Worm (Caenorhabditis elegans) whole organism, L4 larva: ENCODE data around the gene F49F1.2.

Experiments used
- fkh-10 ChIP-seq: fragments of 150-350 bp; optimal IDR thresholded peaks from 2 replicates; lab custom pipeline; 2014; ENCODE audit warnings: missing biosample characterization, missing genetic modification reagents, missing genetic modification characterization
- unc-62 ChIP-seq, 3 experiments: fragments of 150-350 bp in 1 of 3; sonication (generic microtip); optimal IDR thresholded peaks in 2 of 3; peaks in 1 of 3; 1 replicate in 1 of 3; 2 replicates in 2 of 3; lab custom pipeline; 2014 to 2017; ENCODE audit warnings: missing biosample characterization in 3 of 3, missing genetic modification characterization in 3 of 3, missing genetic modification reagents in 3 of 3, missing genotype in 1 of 3

ce11 chrIV:4076690-4077295 is 39.0 kb upstream of the F49F1.2 start:
- no peak for TF ChIP-seq fkh-10 (GFP tag; lab: Kevin White, UChicago)
- TF ChIP-seq unc-62 (GFP tag; optimal IDR thresholded peaks at IDR 0.05 in 1 of 2; lab: Kevin White, UChicago): no peak
- no peak for TF ChIP-seq unc-62 (tag; optimal IDR thresholded peaks at IDR 0.05; lab: Kevin White, UChicago)
